Fruit fly (Drosophila melanogaster): Measurements from ENCODE around the gene CG4577.

The CG4577 gene

DNA sequence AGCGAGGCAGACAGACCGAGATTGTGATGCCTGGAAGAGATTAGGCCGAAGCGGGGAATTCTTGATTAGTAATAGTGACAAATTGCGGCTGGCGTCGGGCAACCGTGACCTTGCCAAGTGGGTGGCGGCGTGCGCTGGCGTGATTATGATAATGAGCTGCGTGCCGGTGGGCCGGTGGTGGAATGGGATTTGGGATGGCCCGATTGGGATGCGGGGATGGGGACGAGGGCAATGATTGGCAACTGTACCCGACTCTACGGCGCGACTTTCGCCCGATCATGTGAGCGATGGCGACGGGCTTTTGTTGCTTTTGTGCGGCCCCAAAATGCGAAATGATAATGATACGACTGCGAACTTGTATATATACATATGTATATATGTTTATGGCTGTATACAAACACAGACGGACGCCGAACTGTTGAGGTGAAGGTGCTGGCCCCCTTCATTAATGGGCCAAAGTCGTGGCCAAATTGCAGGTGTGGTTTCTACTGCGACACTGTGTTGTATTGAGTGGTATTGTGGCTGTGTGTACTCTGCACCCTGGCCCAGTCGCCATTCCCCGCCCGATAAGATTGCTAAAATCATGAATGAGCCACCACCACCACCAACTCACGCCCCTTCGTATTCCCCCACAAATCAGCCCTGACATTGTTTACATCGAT is 17.7 kb upstream of the CG4577 start (continued):
- TF ChIP-seq Sox15 (GFP tag; optimal IDR thresholded peaks at IDR 0.05): no peak
- no peak for TF ChIP-seq Lpt (GFP tag; optimal IDR thresholded peaks at IDR 0.05)
- TF ChIP-seq Gug (GFP tag; IDR thresholded peaks at IDR 0.05): no peak
- no peak for TF ChIP-seq achi (GFP tag; optimal IDR thresholded peaks at IDR 0.05)
- no peak for TF ChIP-seq CG34406 (GFP tag; optimal IDR thresholded peaks at IDR 0.05)
- TF ChIP-seq CG7368 (GFP tag; optimal IDR thresholded peaks at IDR 0.05): no peak
- no peak for TF ChIP-seq Hr39 (GFP tag; optimal IDR thresholded peaks at IDR 0.05)
- TF ChIP-seq CG1621 (tag; optimal IDR thresholded peaks at IDR 0.05): no peak
- TF ChIP-seq CG3919 (GFP tag; optimal IDR thresholded peaks at IDR 0.05): peak; percentile 5
- TF ChIP-seq CG32006 (GFP tag; optimal IDR thresholded peaks at IDR 0.05): no peak
- TF ChIP-seq CG8319 (GFP tag; optimal IDR thresholded peaks at IDR 0.05): no peak
- no peak for TF ChIP-seq CG6792 (GFP tag; optimal IDR thresholded peaks at IDR 0.05)
- peak; percentile 43 for TF ChIP-seq CG6854 (GFP tag; optimal IDR thresholded peaks at IDR 0.05)

dm6 chr2L:1118149-1118548 is 16.3 kb upstream of the CG4577 start:
- TF ChIP-seq svp (GFP tag) (peak; percentile 61), achi (GFP tag; optimal IDR thresholded peaks at IDR 0.05) (no peak), eg (GFP tag; IDR thresholded peaks at IDR 0.05) (peak; percentile 31; the same call in 2 of the 3 replicates), pdm3 (GFP tag; optimal IDR thresholded peaks at IDR 0.05) (no peak), Eip78C (GFP tag) (peak; percentile 14), dac (GFP tag; optimal IDR thresholded peaks at IDR 0.05) (no peak)

- TF ChIP-seq Ets96B (tag; optimal IDR thresholded peaks at IDR 0.05): peak; percentile 55
- peak; percentile 78 for TF ChIP-seq CG34406 (GFP tag; optimal IDR thresholded peaks at IDR 0.05)
- peak; percentile 55 for TF ChIP-seq CG1621 (tag; optimal IDR thresholded peaks at IDR 0.05)
- peak; percentile 77 for TF ChIP-seq Eip75B (GFP tag; optimal IDR thresholded peaks at IDR 0.05)
- peak; percentile 70 for TF ChIP-seq Gug (GFP tag; IDR thresholded peaks at IDR 0.05)
- peak; percentile 20 for TF ChIP-seq fkh (GFP tag; optimal IDR thresholded peaks at IDR 0.05)
- TF ChIP-seq CG10631 (GFP tag; optimal IDR thresholded peaks at IDR 0.05): peak; percentile 68
- TF ChIP-seq CG6276 (GFP tag; optimal IDR thresholded peaks at IDR 0.05): peak; percentile 72
- peak; percentile 87 for TF ChIP-seq Sox14 (GFP tag; optimal IDR thresholded peaks at IDR 0.05)
- TF ChIP-seq dac (GFP tag; optimal IDR thresholded peaks at IDR 0.05): peak; percentile 47
- peak; percentile 79 for TF ChIP-seq CG11294 (GFP tag; IDR thresholded peaks at IDR 0.05)
- TF ChIP-seq fd59A (GFP tag; optimal IDR thresholded peaks at IDR 0.05): peak; percentile 37
- TF ChIP-seq CG15336 (GFP tag; IDR thresholded peaks at IDR 0.05): peak; percentile 78
- TF ChIP-seq spab (GFP tag; optimal IDR thresholded peaks at IDR 0.05): peak; percentile 61
- TF ChIP-seq Blimp-1 (GFP tag; optimal IDR thresholded peaks at IDR 0.05): peak; percentile 2
- TF ChIP-seq dsx (GFP tag; optimal IDR thresholded peaks at IDR 0.05; ENCODE audit: poor library complexity, severe bottlenecking): peak; percentile 34
- peak; percentile 73 for TF ChIP-seq cyc (GFP tag; optimal IDR thresholded peaks at IDR 0.05)
- TF ChIP-seq Sox15 (GFP tag; optimal IDR thresholded peaks at IDR 0.05): peak; percentile 73
- peak in 1 of 2 experiments; percentile 59 for TF ChIP-seq ss (GFP tag; optimal IDR thresholded peaks at IDR 0.05)
- TF ChIP-seq fd85E (GFP tag; optimal IDR thresholded peaks at IDR 0.05): peak; percentile 24
- TF ChIP-seq CG6163 (GFP tag; IDR thresholded peaks at IDR 0.05): peak; percentile 82
- TF ChIP-seq net (GFP tag; optimal IDR thresholded peaks at IDR 0.05): peak; percentile 84
- TF ChIP-seq CG8319 (GFP tag; optimal IDR thresholded peaks at IDR 0.05): peak; percentile 75
- peak; percentile 79 for TF ChIP-seq vri (GFP tag; optimal IDR thresholded peaks at IDR 0.05)
- peak; percentile 57 for TF ChIP-seq Ets21C (GFP tag; optimal IDR thresholded peaks at IDR 0.05)
- TF ChIP-seq OdsH (GFP tag; optimal IDR thresholded peaks at IDR 0.05): peak; percentile 77
- TF ChIP-seq CG4318 (GFP tag; optimal IDR thresholded peaks at IDR 0.05): peak; percentile 31
- peak; percentile 70 for TF ChIP-seq CG8632 (GFP tag; optimal IDR thresholded peaks at IDR 0.05)
- TF ChIP-seq salr (GFP tag; optimal IDR thresholded peaks at IDR 0.05): peak in 1 of 2 experiments; percentile 73
- TF ChIP-seq svp (GFP tag): peak; percentile 96
- peak; percentile 70 for TF ChIP-seq CG11762 (GFP tag; optimal IDR thresholded peaks at IDR 0.05; ENCODE audit: insufficient read depth)
- TF ChIP-seq esn (GFP tag; optimal IDR thresholded peaks at IDR 0.05): peak; percentile 82
- TF ChIP-seq Eip78C (GFP tag): peak; percentile 94
- TF ChIP-seq Hr4 (GFP tag; optimal IDR thresholded peaks at IDR 0.05): peak; percentile 84
Observed at dm6 chr2L:1118880-1119809, 15.3 kb upstream of the CG4577 start.
